Fruit fly (Drosophila melanogaster) whole organism, adult: ENCODE measurements around the gene CG13005.
A peak's percentile ranks its signal among the peaks of the same experiment; 100 is the strongest.

Experiments used
- CG11617 ChIP-seq: fragments of 200-800 bp; sonication (Bioruptor generic); optimal IDR thresholded peaks from 2 replicates; lab custom pipeline; 2017; ENCODE audit warnings: mild to moderate bottlenecking, missing biosample characterization, missing genetic modification reagents, missing genetic modification characterization
- CG12768 ChIP-seq: fragments of 200-800 bp; sonication (Bioruptor generic); optimal IDR thresholded peaks from 2 replicates; lab custom pipeline; 2017; ENCODE audit warnings: missing biosample characterization, missing genetic modification characterization, mild to moderate bottlenecking, moderate library complexity, missing genetic modification reagents
- CG14711 ChIP-seq: fragments of 200-800 bp; sonication (Bioruptor generic); optimal IDR thresholded peaks from 2 replicates; lab custom pipeline; 2018; ENCODE audit warnings: missing biosample characterization, mild to moderate bottlenecking, missing genetic modification characterization, moderate library complexity
- CG33017 ChIP-seq: fragments of 200-800 bp; sonication (Bioruptor generic); optimal IDR thresholded peaks from 2 replicates; lab custom pipeline; 2018; ENCODE audit warnings: missing biosample characterization, mild to moderate bottlenecking, missing genetic modification characterization, moderate library complexity
- CG5204 ChIP-seq: fragments of 200-800 bp; sonication (Bioruptor generic); optimal IDR thresholded peaks from 2 replicates; lab custom pipeline; 2016; ENCODE audit warnings: missing biosample characterization, missing genetic modification characterization
- CG7045 ChIP-seq: fragments of 200-800 bp; sonication (Bioruptor generic); optimal IDR thresholded peaks from 2 replicates; lab custom pipeline; 2017; ENCODE audit warnings: missing biosample characterization, mild to moderate bottlenecking, missing genetic modification characterization
- Crg-1 ChIP-seq: fragments of 200-800 bp; sonication (Bioruptor generic); optimal IDR thresholded peaks from 2 replicates; lab custom pipeline; 2016; ENCODE audit warnings: missing biosample characterization, missing genetic modification characterization
- Hr96 ChIP-seq: fragments of 200-800 bp; sonication (Bioruptor generic); optimal IDR thresholded peaks from 2 replicates; lab custom pipeline; 2016; ENCODE audit warnings: missing biosample characterization, missing genetic modification characterization
- Mnt ChIP-seq: fragments of 200-800 bp; sonication (Bioruptor generic); optimal IDR thresholded peaks from 2 replicates; lab custom pipeline; 2016; ENCODE audit warnings: missing biosample characterization, mild to moderate bottlenecking, missing genetic modification characterization
- cnc ChIP-seq, 2 experiments: fragments of >200 bp; optimal IDR thresholded peaks; 2 replicates each; lab custom pipeline; 2017
- kay ChIP-seq: fragments of 200-800 bp; sonication (Bioruptor generic); peaks from one replicate; lab custom pipeline; 2016; ENCODE audit warnings: missing biosample characterization, missing genetic modification characterization, borderline replicate concordance
- ovo ChIP-seq: fragments of 200-800 bp; sonication (Bioruptor generic); optimal IDR thresholded peaks from 2 replicates; lab custom pipeline; 2016; ENCODE audit warnings: missing biosample characterization, missing genetic modification characterization
- toe ChIP-seq: fragments of 200-800 bp; sonication (Bioruptor generic); optimal IDR thresholded peaks from 2 replicates; lab custom pipeline; 2016; ENCODE audit warnings: missing biosample characterization, missing genetic modification characterization

DNA sequence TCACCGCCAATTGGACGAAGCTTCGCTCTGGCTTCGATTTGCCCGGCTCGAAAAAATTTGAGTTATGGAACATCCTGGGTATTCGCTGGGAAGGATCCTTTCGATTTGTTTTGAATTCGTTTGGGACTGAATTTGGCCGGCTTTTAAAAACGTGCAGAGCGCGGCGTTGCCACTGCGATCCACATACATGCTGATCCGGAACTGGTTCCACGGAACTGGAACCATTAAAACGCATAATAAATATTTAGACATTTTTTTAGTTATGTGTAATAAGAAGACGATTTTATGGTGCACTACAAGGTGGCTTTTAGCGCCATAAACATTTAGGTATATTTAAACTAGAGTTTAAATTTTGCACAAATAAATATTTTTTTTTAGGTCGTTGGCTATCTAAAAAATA is 12.4 kb upstream of the CG13005 start, which contains the start of gene Rrp45:
- TF ChIP-seq Hr96 (GFP tag; lab: Kevin White, UChicago) (no peak), CG12768 (GFP tag; lab: Kevin White, UChicago) (no peak), Crg-1 (GFP tag; lab: Kevin White, UChicago) (no peak), CG11617 (no peak), cnc (optimal IDR thresholded peaks at IDR 0.05; lab: Kevin White, UChicago) (no peak), CG14711 (no peak), Mnt (GFP tag; lab: Kevin White, UChicago) (peak; percentile 90), CG7045 (GFP tag; lab: Kevin White, UChicago) (no peak), CG33017 (tag; lab: Kevin White, UChicago) (no peak), toe (GFP tag; lab: Kevin White, UChicago) (no peak), kay (no peak), ovo (GFP tag; lab: Kevin White, UChicago) (no peak), CG5204 (no peak)
